Fruit fly (Drosophila melanogaster): ENCODE measurements around the gene Ir21a.

DNA sequence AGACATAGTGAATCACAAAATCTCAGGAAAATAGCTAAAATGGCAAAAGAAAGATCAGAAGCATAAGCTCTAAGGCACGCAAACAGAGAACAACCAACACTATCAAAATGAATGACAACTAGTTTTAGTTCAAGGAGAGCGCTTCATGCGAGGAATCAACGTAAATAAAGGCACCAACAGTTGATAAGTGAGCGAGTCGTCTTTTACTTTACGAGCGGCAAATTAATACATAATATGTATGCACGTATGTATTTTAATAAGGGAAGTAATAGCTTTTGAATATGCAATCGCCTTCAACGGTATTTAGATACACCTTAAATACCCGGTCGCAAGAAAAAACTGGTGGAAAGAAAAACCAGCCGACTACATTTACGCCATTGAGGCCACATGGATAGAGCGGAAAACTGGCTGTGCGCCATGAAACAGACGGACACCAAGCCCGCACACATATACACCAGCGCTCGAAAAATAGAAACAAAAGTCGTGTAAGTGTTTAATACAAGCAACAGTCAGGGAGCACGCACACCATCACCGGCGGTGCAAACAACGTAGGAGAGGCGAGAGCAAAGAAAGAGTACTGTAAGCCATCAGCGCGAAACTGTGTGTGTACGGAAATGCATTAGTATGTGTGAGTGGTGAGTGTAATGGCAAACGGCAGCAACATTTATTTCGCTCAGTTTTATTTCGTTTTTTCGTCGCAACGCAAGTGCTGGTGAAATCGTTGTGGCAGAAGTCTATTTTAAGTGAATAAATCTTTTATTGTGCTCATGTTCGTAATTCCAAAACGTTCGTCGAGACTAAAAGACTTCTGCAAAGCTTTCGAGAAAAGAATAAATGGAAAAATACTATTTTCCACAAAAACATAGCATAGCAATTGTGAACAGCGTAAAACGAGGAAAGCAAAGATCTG is 41.7 kb upstream of the Ir21a start, which contains the start of gene dbr:
- TF ChIP-seq CG8478 (optimal IDR thresholded peaks at IDR 0.05) (no peak), CTCF (optimal IDR thresholded peaks at IDR 0.05) (no peak)

Data from S2 (cell line).